Worm (Caenorhabditis elegans): Measurements from ENCODE around the gene F40G9.9.

DNA sequence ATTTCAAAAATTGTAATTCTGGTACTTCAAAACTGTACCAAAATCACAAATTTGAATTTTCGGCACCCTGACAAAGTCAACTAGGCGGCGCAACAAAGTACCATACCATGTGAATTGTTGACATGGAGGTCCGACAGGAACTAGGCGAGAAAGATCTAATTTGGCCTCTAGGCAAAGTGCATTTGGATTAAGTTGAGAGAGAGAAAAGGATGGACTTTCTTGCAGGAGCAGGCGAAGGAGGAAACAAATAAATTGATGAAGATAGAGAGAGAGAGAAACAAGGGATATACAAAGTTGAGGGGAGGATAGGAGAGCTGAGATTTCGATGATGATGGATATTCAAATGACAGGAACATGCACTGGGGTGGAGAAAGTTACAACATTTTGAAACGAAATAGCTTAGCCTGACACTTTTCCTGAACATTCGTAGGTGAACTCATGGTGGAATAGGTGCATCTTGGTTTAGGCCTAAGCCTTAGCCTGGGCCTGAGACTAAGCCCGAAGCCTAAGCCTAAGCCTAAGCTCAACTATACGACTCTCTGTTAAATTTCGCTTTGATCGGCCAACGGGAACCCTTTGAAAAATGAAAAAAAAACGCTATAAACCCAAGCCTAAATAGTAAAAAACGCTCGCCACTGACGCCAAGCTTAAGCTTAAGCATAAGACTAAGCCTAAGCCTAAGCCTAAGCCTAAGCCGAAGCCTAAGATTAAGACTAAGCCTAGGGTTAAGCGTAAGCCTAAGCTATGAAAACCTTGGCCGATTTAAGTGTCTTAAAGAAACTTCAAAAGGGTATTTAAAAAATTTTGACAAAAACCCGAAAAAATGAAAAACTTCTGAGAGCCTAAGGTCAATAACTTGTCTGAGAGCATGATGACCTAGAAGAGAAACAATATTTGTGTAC is 37.5 kb upstream of the F40G9.9 start:
- no peak for TF ChIP-seq him-1 (tag; optimal IDR thresholded peaks at IDR 0.05)
- no peak for TF ChIP-seq dao-5 (tag; optimal IDR thresholded peaks at IDR 0.05)
- TF ChIP-seq W03F9.2 (tag; optimal IDR thresholded peaks at IDR 0.05): no peak

Data from whole organism, L4/young adult.